Fruit fly (Drosophila melanogaster) whole organism, embryonic: ENCODE results near the gene CG4594.
A peak's percentile ranks its signal among the peaks of the same experiment; 100 is the strongest.

Source experiments
- Atf-2 ChIP-seq: fragments of 200-800 bp; sonication (Bioruptor generic); optimal IDR thresholded peaks from 2 replicates; lab custom pipeline; 2016; ENCODE audit warnings: missing biosample characterization, missing genetic modification characterization
- Atf3 ChIP-seq: fragments of 200-800 bp; sonication (Bioruptor generic); optimal IDR thresholded peaks from 3 replicates; lab custom pipeline; 2016; ENCODE audit warnings: missing biosample characterization, missing genetic modification characterization
- Bdp1 ChIP-seq: fragments of 200-800 bp; sonication (Bioruptor generic); optimal IDR thresholded peaks from 3 replicates; lab custom pipeline; 2016; ENCODE audit warnings: missing biosample characterization, missing genetic modification characterization
- Bteb2 ChIP-seq: fragments of 200-800 bp; sonication (Bioruptor generic); optimal IDR thresholded peaks from 2 replicates; lab custom pipeline; 2016; ENCODE audit warnings: missing biosample characterization, missing genetic modification characterization
- CG10959 ChIP-seq: fragments of 200-800 bp; sonication (Bioruptor generic); IDR thresholded peaks from 2 replicates; pipeline ENCODE4 v1.3.6; 2022; ENCODE audit warnings: missing biosample characterization, missing genetic modification characterization
- CG12104 ChIP-seq: fragments of 200-800 bp; sonication (Bioruptor generic); optimal IDR thresholded peaks from 3 replicates; lab custom pipeline; 2016; ENCODE audit warnings: missing biosample characterization, missing genetic modification characterization
- CG12299 ChIP-seq: fragments of 200-800 bp; sonication (Bioruptor generic); optimal IDR thresholded peaks from 2 replicates; lab custom pipeline; 2018; ENCODE audit warnings: missing biosample characterization, mild to moderate bottlenecking, missing genetic modification characterization
- CG13287 ChIP-seq: fragments of 200-800 bp; sonication (Bioruptor generic); IDR thresholded peaks from 2 replicates; pipeline ENCODE4 v1.3.6; 2022; ENCODE audit warnings: missing biosample characterization, missing genetic modification characterization; ENCODE audit not compliant: partially characterized antibody
- CG14050 ChIP-seq: fragments of 200-800 bp; sonication (Bioruptor generic); IDR thresholded peaks from 3 replicates; pipeline ENCODE4 v1.3.6; 2022; ENCODE audit warnings: missing biosample characterization, missing genetic modification characterization
- CG14441 ChIP-seq: fragments of 200-800 bp; sonication (Bioruptor generic); IDR thresholded peaks from 2 replicates; pipeline ENCODE4 v1.3.6; 2022; ENCODE audit warnings: missing biosample characterization, missing genetic modification characterization
- CG14667 ChIP-seq: fragments of 200-800 bp; sonication (Bioruptor generic); IDR thresholded peaks from 2 replicates; pipeline ENCODE4 v1.3.6; 2022; ENCODE audit warnings: missing biosample characterization, missing genetic modification characterization
- CG16779 ChIP-seq: fragments of 200-800 bp; sonication (Bioruptor generic); IDR thresholded peaks from 2 replicates; pipeline ENCODE4 v1.3.6; 2022; ENCODE audit warnings: missing biosample characterization, missing genetic modification characterization
- CG17361 ChIP-seq: fragments of 200-800 bp; sonication (Bioruptor generic); IDR thresholded peaks from 3 replicates; pipeline ENCODE4 v1.3.6; 2022; ENCODE audit warnings: missing biosample characterization, missing genetic modification characterization
- CG1832 ChIP-seq: fragments of 200-800 bp; sonication (Bioruptor generic); optimal IDR thresholded peaks from 2 replicates; lab custom pipeline; 2017; ENCODE audit warnings: missing biosample characterization, mild to moderate bottlenecking, missing genetic modification characterization, inconsistent platforms
- CG30020 ChIP-seq: fragments of 200-800 bp; optimal IDR thresholded peaks from 2 replicates; lab custom pipeline; 2019; ENCODE audit warnings: missing biosample characterization, mild to moderate bottlenecking, missing genetic modification characterization, moderate library complexity
- CG30431 ChIP-seq: fragments of 200-800 bp; sonication (Bioruptor generic); optimal IDR thresholded peaks from 2 replicates; lab custom pipeline; 2017; ENCODE audit warnings: missing biosample characterization, missing genetic modification characterization
- CG3838 ChIP-seq: fragments of 200-800 bp; sonication (Bioruptor generic); optimal IDR thresholded peaks from 3 replicates; lab custom pipeline; 2016; ENCODE audit warnings: missing biosample characterization, missing genetic modification characterization
- CG4617 ChIP-seq: fragments of 200-800 bp; sonication (Bioruptor generic); optimal IDR thresholded peaks from 3 replicates; lab custom pipeline; 2016; ENCODE audit warnings: missing biosample characterization, missing genetic modification characterization, borderline replicate concordance
- CG8281 ChIP-seq: fragments of 200-800 bp; sonication (Bioruptor generic); optimal IDR thresholded peaks from 2 replicates; lab custom pipeline; 2018; ENCODE audit warnings: missing biosample characterization, mild to moderate bottlenecking, missing genetic modification characterization, moderate library complexity
- CG9876 ChIP-seq: fragments of 200-800 bp; sonication (Bioruptor generic); optimal IDR thresholded peaks from 2 replicates; lab custom pipeline; 2016; ENCODE audit warnings: missing biosample characterization, missing genetic modification characterization
- Camta ChIP-seq: fragments of 200-800 bp; sonication (Bioruptor generic); optimal IDR thresholded peaks from 2 replicates; lab custom pipeline; 2016; ENCODE audit warnings: missing biosample characterization, missing genetic modification characterization
- D19A ChIP-seq: fragments of 200-800 bp; optimal IDR thresholded peaks from 3 replicates; lab custom pipeline; 2019; ENCODE audit warnings: missing biosample characterization, mild to moderate bottlenecking, missing genetic modification characterization, moderate library complexity
- E2f1 ChIP-seq: fragments of 200-800 bp; sonication (Bioruptor generic); IDR thresholded peaks from 2 replicates; pipeline ENCODE4 v1.3.6; 2022; ENCODE audit warnings: missing biosample characterization, missing genetic modification characterization
- Fer1 ChIP-seq: fragments of 200-800 bp; sonication (Bioruptor generic); optimal IDR thresholded peaks from 2 replicates; lab custom pipeline; 2017; ENCODE audit warnings: missing biosample characterization, mild to moderate bottlenecking, missing genetic modification characterization
- Hsf ChIP-seq: fragments of 200-800 bp; sonication (Bioruptor generic); optimal IDR thresholded peaks from 3 replicates; lab custom pipeline; 2016; ENCODE audit warnings: missing biosample characterization, missing genetic modification characterization
- MESR4 ChIP-seq: fragments of 200-800 bp; sonication (Bioruptor generic); optimal IDR thresholded peaks from 2 replicates; lab custom pipeline; 2018; ENCODE audit warnings: missing biosample characterization, mild to moderate bottlenecking, missing genetic modification characterization, moderate library complexity
- MTF-1 ChIP-seq: fragments of 200-800 bp; sonication (Bioruptor generic); optimal IDR thresholded peaks from 2 replicates; lab custom pipeline; 2018; ENCODE audit warnings: missing biosample characterization, mild to moderate bottlenecking, missing genetic modification characterization, borderline replicate concordance
- Med ChIP-seq: fragments of 200-800 bp; sonication (Bioruptor generic); peaks from one replicate; lab custom pipeline; 2016; ENCODE audit warnings: missing biosample characterization, missing genetic modification characterization, mild to moderate bottlenecking, inconsistent platforms, moderate library complexity
- Meics ChIP-seq: fragments of 200-800 bp; sonication (Bioruptor generic); optimal IDR thresholded peaks from 2 replicates; lab custom pipeline; 2017; ENCODE audit warnings: missing biosample characterization, mild to moderate bottlenecking, missing genetic modification characterization
- Neu2 ChIP-seq: fragments of 200-800 bp; sonication (Bioruptor generic); optimal IDR thresholded peaks from 3 replicates; lab custom pipeline; 2016; ENCODE audit warnings: missing biosample characterization, missing genetic modification characterization, borderline replicate concordance
- Ptx1 ChIP-seq: fragments of 200-800 bp; sonication (Bioruptor generic); IDR thresholded peaks from 2 replicates; pipeline ENCODE4 v1.3.6; 2022; ENCODE audit warnings: missing biosample characterization, missing genetic modification characterization
- Sox102F ChIP-seq: fragments of 200-800 bp; sonication (Bioruptor generic); optimal IDR thresholded peaks from 2 replicates; lab custom pipeline; 2018; ENCODE audit warnings: missing biosample characterization, mild to moderate bottlenecking, missing genetic modification characterization, moderate library complexity
- Stat92E ChIP-seq, 3 experiments: fragments of >200 bp in 2 of 3; fragments of 200-800 bp in 1 of 3; sonication (Bioruptor generic) in 1 of 3; optimal IDR thresholded peaks; 2 replicates each; lab custom pipeline; 2017 to 2019; ENCODE audit warnings: missing biosample characterization in 3 of 3, missing genetic modification characterization in 3 of 3, mild to moderate bottlenecking in 1 of 3, moderate library complexity in 1 of 3
- abd-A ChIP-seq: fragments of 200-800 bp; sonication (Bioruptor generic); optimal IDR thresholded peaks from 3 replicates; lab custom pipeline; 2019; ENCODE audit warnings: missing biosample characterization, mild to moderate bottlenecking, missing genetic modification characterization, moderate library complexity
- amos ChIP-seq: fragments of 200-800 bp; sonication (Bioruptor generic); IDR thresholded peaks from 2 replicates; pipeline ENCODE4 v1.3.6; 2022; ENCODE audit warnings: missing biosample characterization, missing genetic modification characterization; ENCODE audit not compliant: partially characterized antibody
- ash1 ChIP-seq: fragments of 200-800 bp; sonication (Bioruptor generic); optimal IDR thresholded peaks from 2 replicates; lab custom pipeline; 2018; ENCODE audit warnings: missing biosample characterization, mild to moderate bottlenecking, missing genetic modification characterization
- bab2 ChIP-seq: fragments of 200-800 bp; sonication (Bioruptor generic); optimal IDR thresholded peaks from 2 replicates; lab custom pipeline; 2016; ENCODE audit warnings: missing biosample characterization, missing genetic modification characterization
- btn ChIP-seq: fragments of 200-800 bp; sonication (Bioruptor generic); optimal IDR thresholded peaks from 2 replicates; lab custom pipeline; 2016; ENCODE audit warnings: missing biosample characterization, missing genetic modification characterization
- corto ChIP-seq: fragments of 200-800 bp; sonication (Bioruptor generic); optimal IDR thresholded peaks from 2 replicates; lab custom pipeline; 2016; ENCODE audit warnings: missing biosample characterization, mild to moderate bottlenecking, missing genetic modification characterization, moderate library complexity
- crp ChIP-seq, 2 experiments: fragments of 200-800 bp; sonication (Bioruptor generic); optimal IDR thresholded peaks; 2 replicates in 1 of 2; 3 replicates in 1 of 2; lab custom pipeline; 2017; ENCODE audit warnings: missing biosample characterization in 2 of 2, missing genetic modification characterization in 2 of 2, mild to moderate bottlenecking in 1 of 2, moderate library complexity in 1 of 2
- en ChIP-seq: fragments of 200-800 bp; sonication (Bioruptor generic); optimal IDR thresholded peaks from 2 replicates; lab custom pipeline; 2016; ENCODE audit warnings: missing biosample characterization, missing genetic modification characterization
- fd64A ChIP-seq: fragments of 200-800 bp; sonication (Bioruptor generic); optimal IDR thresholded peaks from 3 replicates; lab custom pipeline; 2018; ENCODE audit warnings: missing biosample characterization, mild to moderate bottlenecking, missing genetic modification characterization
- jing ChIP-seq: fragments of 200-800 bp; sonication (Bioruptor generic); optimal IDR thresholded peaks from 2 replicates; lab custom pipeline; 2018; ENCODE audit warnings: missing biosample characterization, mild to moderate bottlenecking, missing genetic modification characterization
- lola ChIP-seq, 3 experiments: fragments of >200 bp in 2 of 3; fragments of 200-800 bp in 1 of 3; sonication (Bioruptor generic) in 1 of 3; optimal IDR thresholded peaks; 2 replicates each; lab custom pipeline; 2017 to 2019; ENCODE audit warnings: missing biosample characterization in 3 of 3, missing genetic modification characterization in 3 of 3, mild to moderate bottlenecking in 1 of 3, moderate library complexity in 1 of 3
- lov ChIP-seq, 2 experiments: fragments of 200-800 bp in 1 of 2; fragments of >200 bp in 1 of 2; sonication (Bioruptor generic) in 1 of 2; IDR thresholded peaks in 1 of 2; optimal IDR thresholded peaks in 1 of 2; 2 replicates in 1 of 2; 3 replicates in 1 of 2; pipeline versions ENCODE4 v1.3.6 to Lab custom; 2017 to 2022; ENCODE audit warnings: missing biosample characterization in 1 of 2, missing genetic modification characterization in 1 of 2
- pfk ChIP-seq: fragments of 200-800 bp; sonication (Bioruptor generic); optimal IDR thresholded peaks from 2 replicates; lab custom pipeline; 2018; ENCODE audit warnings: missing biosample characterization, mild to moderate bottlenecking, missing genetic modification characterization, moderate library complexity
- pho ChIP-seq: fragments of 200-800 bp; sonication (Bioruptor generic); optimal IDR thresholded peaks from 2 replicates; lab custom pipeline; 2016; ENCODE audit warnings: missing biosample characterization, missing genetic modification characterization
- run ChIP-seq: fragments of 200-800 bp; sonication (Bioruptor generic); optimal IDR thresholded peaks from 3 replicates; lab custom pipeline; 2018; ENCODE audit warnings: missing biosample characterization, mild to moderate bottlenecking, missing genetic modification characterization
- twi ChIP-seq: fragments of 200-800 bp; optimal IDR thresholded peaks from 2 replicates; lab custom pipeline; 2019; ENCODE audit warnings: missing biosample characterization, mild to moderate bottlenecking, missing genetic modification characterization, moderate library complexity
- wdn ChIP-seq: fragments of 200-800 bp; sonication (Bioruptor generic); IDR thresholded peaks from 2 replicates; pipeline ENCODE4 v1.3.6; 2022; ENCODE audit warnings: missing biosample characterization, missing genetic modification characterization

CG4594 gene

DNA sequence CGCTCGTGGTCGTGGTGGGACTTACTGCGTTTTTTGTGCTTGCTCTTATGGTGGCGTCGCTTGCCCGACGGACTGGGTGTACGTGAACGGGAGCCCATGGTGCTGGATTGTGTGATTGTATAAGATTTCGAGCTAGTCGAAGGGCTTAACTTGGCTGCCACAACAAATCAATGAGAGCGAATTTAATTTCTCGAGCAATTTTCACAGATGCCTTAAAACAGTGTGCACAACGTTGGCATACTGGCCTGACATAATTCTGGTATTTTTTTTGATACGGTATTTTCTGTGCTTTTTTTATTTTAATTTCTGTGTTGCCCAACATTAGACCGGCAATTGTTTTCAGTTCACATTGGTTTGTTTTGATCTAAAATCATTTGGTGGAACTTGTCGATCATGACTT is 17.9 kb downstream of the CG4594 start, which contains the start of gene Arglu1 (continued):
- TF ChIP-seq ash1 (GFP tag; lab: Kevin White, UChicago) (no peak), Stat92E (GFP tag; optimal IDR thresholded peaks at IDR 0.05; lab: Kevin White, UChicago) (no peak), CG30431 (GFP tag; lab: Kevin White, UChicago) (no peak), en (GFP tag; lab: Kevin White, UChicago) (no peak), CG1832 (GFP tag; lab: Kevin White, UChicago) (no peak), CG12299 (tag; lab: Kevin White, UChicago) (no peak), run (tag; lab: Kevin White, UChicago) (no peak), twi (tag; lab: Kevin White, UChicago) (no peak), Meics (peak; percentile 13), btn (GFP tag; lab: Kevin White, UChicago) (no peak), Atf-2 (GFP tag; lab: Kevin White, UChicago) (no peak), CG4617 (GFP tag; lab: Kevin White, UChicago) (peak; percentile 87), MTF-1 (GFP tag; lab: Kevin White, UChicago) (no peak), CG8281 (tag; lab: Kevin White, UChicago) (no peak), abd-A (tag; lab: Kevin White, UChicago) (no peak), CG3838 (no peak), pfk (GFP tag; lab: Kevin White, UChicago) (no peak), fd64A (GFP tag; lab: Kevin White, UChicago) (no peak), CG12104 (no peak), E2f1 (no peak), wdn (GFP tag; lab: Robert Waterston, UW) (no peak), CG13287 (peak; percentile 36; the same call in 1 of the 2 replicates), Hsf (GFP tag; lab: Kevin White, UChicago) (no peak), crp (GFP tag; optimal IDR thresholded peaks at IDR 0.05; lab: Kevin White, UChicago) (peak in 1 of 2 experiments; percentile 41), CG9876 (no peak), lov (optimal IDR thresholded peaks at IDR 0.05; lab: Kevin White, UChicago) (no peak), lov (GFP tag; IDR thresholded peaks at IDR 0.05; lab: Robert Waterston, UW) (no peak), Fer1 (no peak), CG10959 (GFP tag; lab: Robert Waterston, UW) (no peak), Neu2 (no peak), Camta (GFP tag; lab: Kevin White, UChicago) (no peak), CG14667 (GFP tag; lab: Robert Waterston, UW) (no peak), D19A (tag; lab: Kevin White, UChicago) (no peak), Bdp1 (GFP tag; lab: Kevin White, UChicago) (no peak), Med (GFP tag; lab: Kevin White, UChicago) (peak; percentile 88), Ptx1 (peak; percentile 39; the same call in 1 of the 2 replicates), CG17361 (GFP tag; lab: Robert Waterston, UW) (no peak), jing (no peak), corto (no peak), Bteb2 (GFP tag; lab: Kevin White, UChicago) (no peak), CG14441 (GFP tag; lab: Robert Waterston, UW) (no peak), CG14050 (GFP tag; lab: Robert Waterston, UW) (no peak), Atf3 (GFP tag; lab: Kevin White, UChicago) (no peak), CG16779 (no peak), CG30020 (tag; lab: Kevin White, UChicago) (no peak), lola (GFP tag; optimal IDR thresholded peaks at IDR 0.05; lab: Kevin White, UChicago) (no peak), amos (GFP tag; lab: Robert Waterston, UW) (no peak; the same call in 1 of the 2 replicates), MESR4 (peak; percentile 85), Sox102F (GFP tag; lab: Kevin White, UChicago) (no peak), bab2 (GFP tag; lab: Kevin White, UChicago) (no peak), pho (GFP tag; lab: Kevin White, UChicago) (peak; percentile 15)
